Worm (Caenorhabditis elegans): ENCODE measurements around the gene Y43D4A.2.

Y43D4A.2 gene

DNA sequence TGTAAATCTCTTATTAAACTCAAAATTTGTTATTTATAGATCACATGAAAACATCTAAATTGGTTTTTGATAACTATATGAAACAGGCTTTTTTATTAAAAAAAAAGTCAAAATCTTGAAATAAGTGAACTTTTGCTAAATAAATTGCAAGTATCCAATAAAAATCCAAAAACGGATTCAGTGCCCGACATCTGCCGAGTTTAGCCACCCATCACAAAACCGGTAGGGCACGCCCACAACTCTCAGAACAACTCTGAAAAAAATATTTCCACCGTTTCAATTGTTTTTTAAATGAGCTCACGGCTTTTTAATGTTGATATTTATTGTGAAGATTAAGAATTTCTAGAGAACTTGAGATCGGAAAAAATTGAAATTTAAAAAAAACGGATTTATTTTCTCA, 46.0 kb downstream of the Y43D4A.2 start:
- TF ChIP-seq elt-3 (tag; optimal IDR thresholded peaks at IDR 0.05) (no peak), daf-12 (tag; optimal IDR thresholded peaks at IDR 0.05) (no peak)

DNA sequence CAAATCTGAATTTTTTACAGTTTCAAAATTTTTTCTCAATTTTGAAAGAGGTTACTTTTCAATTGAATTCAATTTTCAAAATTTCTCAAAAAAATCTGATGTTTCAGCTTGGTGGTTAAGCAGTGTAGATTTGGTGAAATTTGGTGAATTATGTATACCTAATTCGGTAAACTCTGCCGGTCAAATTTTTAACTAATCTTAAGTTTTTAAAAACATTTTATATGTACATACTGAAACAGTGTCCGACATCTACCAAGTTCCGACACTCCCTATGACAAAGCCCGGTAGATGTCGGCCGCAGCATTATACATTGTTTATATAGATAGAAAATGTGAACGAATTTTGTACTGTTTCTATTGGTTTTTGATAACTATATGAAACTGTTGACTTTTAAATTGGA, 48.7 kb downstream of the Y43D4A.2 start:
- TF ChIP-seq ceh-28 (tag; optimal IDR thresholded peaks at IDR 0.05): no peak

DNA sequence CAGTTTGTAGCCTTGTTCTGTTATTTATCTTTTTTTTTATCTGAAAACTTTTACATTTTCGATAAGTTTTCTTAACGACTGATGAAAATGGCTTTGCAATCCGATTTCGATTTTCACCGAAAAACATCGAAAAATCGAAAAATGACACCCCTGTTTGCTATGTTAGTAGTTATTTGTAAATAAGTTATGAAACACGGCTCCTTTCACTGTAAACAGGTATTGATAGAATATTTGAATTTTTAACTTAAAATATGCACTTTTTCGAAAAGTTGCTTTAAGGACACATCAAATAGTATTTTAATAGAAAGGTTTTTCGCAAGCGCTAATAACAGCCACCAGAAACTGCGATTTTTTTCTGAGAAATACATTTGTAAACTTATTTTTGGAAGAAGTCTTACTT, 59.2 kb downstream of the Y43D4A.2 start:
- no peak for TF ChIP-seq lsy-12 (tag; optimal IDR thresholded peaks at IDR 0.05)

Data from whole organism, L3 larva.